Worm (Caenorhabditis elegans): ENCODE data around the gene C37E2.2.
"Not testable (repeated sequence)": the region's sequence is repeated elsewhere in the genome, so short reads cannot be mapped to it uniquely, and the experiment has no call there.

The C37E2.2 gene

DNA sequence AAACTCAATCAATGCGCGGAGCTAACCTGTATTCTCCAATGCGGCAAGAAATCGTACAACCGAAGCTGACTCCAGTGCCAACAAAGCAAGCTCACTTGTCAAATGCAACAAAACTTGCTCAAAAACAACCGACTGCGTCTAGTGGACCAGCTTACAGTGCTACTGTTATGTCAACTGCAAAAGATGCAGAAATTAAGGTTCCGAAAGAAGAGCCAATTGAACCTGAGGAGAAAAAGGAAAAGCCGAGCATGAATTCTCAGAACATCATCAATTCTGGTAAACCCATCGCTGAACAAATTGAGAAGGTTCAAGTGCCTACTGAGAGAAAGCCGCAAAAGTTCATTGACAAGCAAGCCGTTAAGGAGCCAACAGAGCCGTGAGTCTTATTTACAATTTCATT is 44.4 kb upstream of the C37E2.2 start:
- TF ChIP-seq isw-1 (GFP tag; IDR thresholded peaks at IDR 0.05) (no peak), efl-1 (optimal IDR thresholded peaks at IDR 0.05) (no peak), efl-1 (GFP tag; optimal IDR thresholded peaks at IDR 0.05 in 1 of 2) (no peak), Y116A8C.19 (tag; optimal IDR thresholded peaks at IDR 0.05; ENCODE audit: borderline replicate concordance) (no peak), mdl-1 (tag; optimal IDR thresholded peaks at IDR 0.05) (no peak), egl-27 (tag; optimal IDR thresholded peaks at IDR 0.05) (no peak), nhr-19 (GFP tag; conservative IDR thresholded peaks at IDR 0.05) (no peak), elt-3 (tag; optimal IDR thresholded peaks at IDR 0.05) (no peak), ceh-63 (GFP tag; optimal IDR thresholded peaks at IDR 0.05) (no peak), lin-39 (tag; optimal IDR thresholded peaks at IDR 0.05) (no peak), nhr-90 (tag; optimal IDR thresholded peaks at IDR 0.05; ENCODE audit: poor library complexity) (no peak), nhr-77 (tag; optimal IDR thresholded peaks at IDR 0.05) (no peak)

- TF ChIP-seq ceh-90 (tag; optimal IDR thresholded peaks at IDR 0.05) = no peak
- TF ChIP-seq lin-35 (GFP tag; optimal IDR thresholded peaks at IDR 0.05) = no peak
- no peak for TF ChIP-seq nhr-47 (tag; optimal IDR thresholded peaks at IDR 0.05)
- TF ChIP-seq aly-2 (tag; optimal IDR thresholded peaks at IDR 0.05) = no peak
- TF ChIP-seq rnt-1 (tag; optimal IDR thresholded peaks at IDR 0.05) = no peak
- TF ChIP-seq skn-1 (tag; optimal IDR thresholded peaks at IDR 0.05) = no peak
- TF ChIP-seq grh-1 (GFP tag; IDR thresholded peaks at IDR 0.05) = no peak
- TF ChIP-seq efl-1 (optimal IDR thresholded peaks at IDR 0.05) = no peak
- TF ChIP-seq efl-1 (GFP tag; optimal IDR thresholded peaks at IDR 0.05 in 1 of 2) = peak in 1 of 2 experiments; percentile 73
- TF ChIP-seq unc-30 (tag; optimal IDR thresholded peaks at IDR 0.05) = no peak
Observed at ce11 chrX:14132677-14133076, 43.2 kb upstream of the C37E2.2 start.

DNA sequence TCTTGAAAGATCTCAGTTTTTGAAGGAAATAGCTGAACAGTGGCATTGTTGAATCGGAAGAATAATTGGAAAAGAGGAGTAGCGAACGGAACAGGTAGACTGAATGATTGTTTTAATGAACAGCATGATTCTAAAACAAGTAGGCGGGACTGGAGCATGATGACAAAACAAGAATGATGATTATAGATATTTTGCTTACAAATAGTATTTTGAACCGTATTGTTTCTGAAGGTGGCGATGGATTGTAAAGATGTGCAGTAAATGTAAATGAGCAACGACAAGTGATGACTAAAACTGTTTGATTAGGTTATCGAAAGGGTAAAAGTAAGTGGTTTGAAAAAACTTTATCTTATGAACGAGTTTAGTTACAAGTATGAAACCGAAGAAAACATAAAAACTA is 41.6 kb upstream of the C37E2.2 start, which contains the start of gene F28H6.8:
Gene F28H6.8 (minus strand): TSS at position 101 of the 400 bp plus-strand sequence.
- no peak for TF ChIP-seq ces-1 (GFP tag; optimal IDR thresholded peaks at IDR 0.05)
- no peak for TF ChIP-seq nhr-12 (tag; optimal IDR thresholded peaks at IDR 0.05)
- no peak for TF ChIP-seq hlh-4 (tag; optimal IDR thresholded peaks at IDR 0.05)
- TF ChIP-seq Y116A8C.19 (tag; optimal IDR thresholded peaks at IDR 0.05; ENCODE audit: borderline replicate concordance) = no peak
- no peak for TF ChIP-seq lsy-2 (tag; optimal IDR thresholded peaks at IDR 0.05)
- no peak for TF ChIP-seq ets-5 (GFP tag; IDR thresholded peaks at IDR 0.05)
- no peak for TF ChIP-seq alr-1 (tag; optimal IDR thresholded peaks at IDR 0.05; ENCODE audit: borderline replicate concordance)
- TF ChIP-seq C34B4.2 (tag; optimal IDR thresholded peaks at IDR 0.05) = no peak

DNA sequence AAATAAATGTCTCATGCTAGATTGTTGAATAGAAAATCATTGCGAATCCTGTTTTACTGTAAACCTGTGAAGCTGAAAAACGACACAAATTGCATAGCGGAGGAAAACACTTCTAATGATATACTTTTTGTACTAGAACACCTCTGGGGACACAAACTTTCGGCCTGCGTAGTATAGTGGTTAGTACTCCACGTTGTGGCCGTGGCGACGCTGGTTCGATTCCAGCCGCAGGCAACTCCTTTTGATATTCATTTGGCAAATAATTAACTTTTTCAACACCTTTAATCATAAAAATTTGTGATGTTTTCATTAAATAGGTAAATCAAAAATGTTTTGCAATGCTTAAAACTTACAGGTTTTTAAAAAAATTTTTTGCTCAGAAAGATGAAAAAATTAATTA is 41.0 kb upstream of the C37E2.2 start:
- TF ChIP-seq elt-2 (tag; optimal IDR thresholded peaks at IDR 0.05) = peak; percentile 3
- TF ChIP-seq lin-35 (GFP tag; optimal IDR thresholded peaks at IDR 0.05) = peak in 1 of 2 experiments; percentile 14
- TF ChIP-seq blmp-1 (tag; optimal IDR thresholded peaks at IDR 0.05) = no peak
- TF ChIP-seq alr-1 (tag; optimal IDR thresholded peaks at IDR 0.05; ENCODE audit: borderline replicate concordance) = no peak
- TF ChIP-seq snu-23 (GFP tag; optimal IDR thresholded peaks at IDR 0.05) = peak; percentile 17
- TF ChIP-seq snpc-4 (tag; optimal IDR thresholded peaks at IDR 0.05) = no peak

- TF ChIP-seq snu-23 (GFP tag; optimal IDR thresholded peaks at IDR 0.05) = peak; percentile 45
- peak; percentile 49 for TF ChIP-seq nhr-90 (tag; optimal IDR thresholded peaks at IDR 0.05; ENCODE audit: poor library complexity)
- TF ChIP-seq nhr-71 (tag; optimal IDR thresholded peaks at IDR 0.05) = peak; percentile 23
- TF ChIP-seq efl-1 (optimal IDR thresholded peaks at IDR 0.05) = not testable (repeated sequence)
- TF ChIP-seq efl-1 (GFP tag; optimal IDR thresholded peaks at IDR 0.05 in 1 of 2) = peak in 1 of 2 experiments; percentile 56
- TF ChIP-seq rnt-1 (tag; optimal IDR thresholded peaks at IDR 0.05) = peak; percentile 16
- 0 out of 2 replicates have a peak, but pooled peaks have one; percentile 20 for TF ChIP-seq nhr-19 (GFP tag; conservative IDR thresholded peaks at IDR 0.05)
- TF ChIP-seq nhr-20 (tag; optimal IDR thresholded peaks at IDR 0.05) = peak; percentile 15
Observed at ce11 chrX:14136795-14137194, 39.0 kb upstream of the C37E2.2 start.

All from whole organism, L1 larva.